Worm (Caenorhabditis elegans) whole organism, late embryonic: ENCODE measurements around the gene E02H4.8.

Experiments
- ceh-34 ChIP-seq: sonication (generic microtip); optimal IDR thresholded peaks from 2 replicates; lab custom pipeline; 2016; ENCODE audit warnings: mild to moderate bottlenecking, missing genetic modification characterization, missing compliant biosample characterization
- dmd-4 ChIP-seq: sonication (generic microtip); optimal IDR thresholded peaks from 2 replicates; lab custom pipeline; 2016; ENCODE audit warnings: borderline replicate concordance, missing genetic modification characterization, missing compliant biosample characterization
- dve-1 ChIP-seq: sonication (generic microtip); optimal IDR thresholded peaks from 2 replicates; lab custom pipeline; 2017; ENCODE audit warnings: antibody characterized with exemption, mild to moderate bottlenecking, missing genetic modification characterization, missing compliant biosample characterization
- elt-2 ChIP-seq: sonication (generic microtip); optimal IDR thresholded peaks from 2 replicates; lab custom pipeline; 2016; ENCODE audit warnings: missing genetic modification reagents, missing genetic modification characterization, missing compliant biosample characterization
- fax-1 ChIP-seq: sonication (generic microtip); optimal IDR thresholded peaks from 2 replicates; lab custom pipeline; 2016; ENCODE audit warnings: missing genotype, missing genetic modification characterization, missing compliant biosample characterization
- fkh-10 ChIP-seq: fragments of 150-350 bp; optimal IDR thresholded peaks from 2 replicates; lab custom pipeline; 2014; ENCODE audit warnings: missing biosample characterization, missing genetic modification reagents, missing genetic modification characterization
- madf-2 ChIP-seq: sonication (generic microtip); optimal IDR thresholded peaks from 2 replicates; lab custom pipeline; 2017; ENCODE audit warnings: missing genetic modification characterization, missing compliant biosample characterization
- mec-3 ChIP-seq: sonication (generic microtip); optimal IDR thresholded peaks from 2 replicates; lab custom pipeline; 2016; ENCODE audit warnings: borderline replicate concordance, missing genetic modification characterization, missing compliant biosample characterization
- nfya-1 ChIP-seq: sonication (generic microtip); optimal IDR thresholded peaks from 2 replicates; lab custom pipeline; 2017; ENCODE audit warnings: missing genetic modification characterization, mild to moderate bottlenecking, missing compliant biosample characterization, antibody characterized with exemption, moderate library complexity
- nhr-11 ChIP-seq: fragments of 150-350 bp; optimal IDR thresholded peaks from 2 replicates; lab custom pipeline; 2014; ENCODE audit warnings: missing biosample characterization, missing genetic modification characterization
- pqm-1 ChIP-seq: sonication (generic microtip); optimal IDR thresholded peaks from 2 replicates; lab custom pipeline; 2016; ENCODE audit warnings: missing genetic modification characterization, missing compliant biosample characterization

DNA sequence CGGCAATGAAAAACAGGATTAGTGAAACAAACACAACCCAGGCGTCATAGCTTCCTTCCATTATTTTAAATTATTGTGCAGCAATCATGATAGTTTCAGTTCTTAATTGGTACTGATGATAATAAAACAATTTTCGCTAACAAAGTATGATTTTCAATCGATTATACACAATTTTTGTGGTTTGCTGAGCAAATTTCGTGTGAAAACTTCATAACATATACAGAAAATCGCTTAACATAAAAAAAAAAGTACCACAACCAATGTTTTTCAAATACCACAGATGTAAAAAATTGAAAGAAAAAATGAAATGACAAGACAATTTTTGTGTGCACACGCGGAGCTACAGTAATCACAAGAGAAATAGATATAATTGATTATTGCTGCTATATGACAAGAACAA is 44.3 kb upstream of the E02H4.8 start, which contains the start of gene gphr-2:
- TF ChIP-seq nhr-11 (tag; lab: Kevin White, UChicago) (no peak), mec-3 (tag; lab: Kevin White, UChicago) (no peak), pqm-1 (tag; lab: Kevin White, UChicago) (no peak), dve-1 (no peak), ceh-34 (tag; lab: Kevin White, UChicago) (no peak), dmd-4 (tag; lab: Kevin White, UChicago) (no peak), madf-2 (no peak), nfya-1 (tag; lab: Kevin White, UChicago) (no peak), fax-1 (no peak), fkh-10 (GFP tag; lab: Kevin White, UChicago) (no peak), elt-2 (no peak)
